Worm (Caenorhabditis elegans) whole organism, late embryonic: ENCODE results near the gene K08F9.3.

Source experiments
- C08G9.2 ChIP-seq: sonication (generic microtip); optimal IDR thresholded peaks from 2 replicates; lab custom pipeline; 2016; ENCODE audit warnings: mild to moderate bottlenecking, missing genetic modification characterization, moderate library complexity, missing compliant biosample characterization
- F13H6.1 ChIP-seq: sonication (generic microtip); optimal IDR thresholded peaks from 2 replicates; lab custom pipeline; 2016; ENCODE audit warnings: missing genetic modification characterization, missing compliant biosample characterization
- K02D7.2 ChIP-seq: sonication (generic microtip); optimal IDR thresholded peaks from 2 replicates; lab custom pipeline; 2017; ENCODE audit warnings: mild to moderate bottlenecking, missing genetic modification characterization, missing compliant biosample characterization
- T23F11.4 ChIP-seq: fragments of 200-800 bp; sonication (Bioruptor generic); optimal IDR thresholded peaks from 2 replicates; lab custom pipeline; 2018; ENCODE audit warnings: mild to moderate bottlenecking, missing genetic modification characterization, missing compliant biosample characterization
- Y22D7AL.16 ChIP-seq: sonication (generic microtip); optimal IDR thresholded peaks from 2 replicates; lab custom pipeline; 2016; ENCODE audit warnings: missing genetic modification characterization, missing compliant biosample characterization
- ama-1 ChIP-seq: fragments of 150-350 bp; optimal IDR thresholded peaks from 2 replicates; lab custom pipeline; 2014
- ceh-18 ChIP-seq: sonication (generic microtip); optimal IDR thresholded peaks from 2 replicates; lab custom pipeline; 2016; ENCODE audit warnings: missing genetic modification characterization, missing compliant biosample characterization
- ceh-19 ChIP-seq: fragments of 200-800 bp; sonication (Bioruptor generic); optimal IDR thresholded peaks from 2 replicates; lab custom pipeline; 2018; ENCODE audit warnings: mild to moderate bottlenecking, missing genetic modification characterization, missing compliant biosample characterization
- ceh-2 ChIP-seq: sonication (generic microtip); optimal IDR thresholded peaks from 2 replicates; lab custom pipeline; 2016; ENCODE audit warnings: missing genotype, missing genetic modification characterization, missing compliant biosample characterization
- ceh-22 ChIP-seq: sonication (generic microtip); optimal IDR thresholded peaks from 2 replicates; lab custom pipeline; 2017; ENCODE audit warnings: missing biosample characterization, missing genetic modification characterization
- ceh-30 ChIP-seq: fragments of 150-350 bp; optimal IDR thresholded peaks from 2 replicates; lab custom pipeline; 2014; ENCODE audit warnings: missing biosample characterization, missing genetic modification characterization
- ceh-45 ChIP-seq: fragments of 200-800 bp; sonication (Bioruptor generic); IDR thresholded peaks from 2 replicates; pipeline ENCODE4 v1.3.6; 2022; ENCODE audit warnings: missing genetic modification reagents, missing genetic modification characterization, missing compliant biosample characterization
- ceh-48 ChIP-seq: sonication (generic microtip); optimal IDR thresholded peaks from 2 replicates; lab custom pipeline; 2016; ENCODE audit warnings: missing genetic modification characterization, inconsistent platforms, missing compliant biosample characterization
- ceh-6 ChIP-seq: fragments of 200-800 bp; sonication (Bioruptor generic); optimal IDR thresholded peaks from 2 replicates; lab custom pipeline; 2018; ENCODE audit warnings: mild to moderate bottlenecking, missing genetic modification characterization, missing compliant biosample characterization
- ceh-9 ChIP-seq: sonication (generic microtip); optimal IDR thresholded peaks from 2 replicates; lab custom pipeline; 2016; ENCODE audit warnings: mild to moderate bottlenecking, missing genetic modification characterization, inconsistent platforms, missing compliant biosample characterization
- che-1 ChIP-seq: sonication (generic microtip); optimal IDR thresholded peaks from 2 replicates; lab custom pipeline; 2016; ENCODE audit warnings: mild to moderate bottlenecking, missing genetic modification characterization, missing compliant biosample characterization
- dmd-4 ChIP-seq: sonication (generic microtip); optimal IDR thresholded peaks from 2 replicates; lab custom pipeline; 2016; ENCODE audit warnings: borderline replicate concordance, missing genetic modification characterization, missing compliant biosample characterization
- dve-1 ChIP-seq: sonication (generic microtip); optimal IDR thresholded peaks from 2 replicates; lab custom pipeline; 2017; ENCODE audit warnings: antibody characterized with exemption, mild to moderate bottlenecking, missing genetic modification characterization, missing compliant biosample characterization
- elt-4 ChIP-seq: sonication (generic microtip); optimal IDR thresholded peaks from 2 replicates; lab custom pipeline; 2016; ENCODE audit warnings: missing genetic modification characterization, missing compliant biosample characterization
- ets-4 ChIP-seq: sonication (generic microtip); optimal IDR thresholded peaks from 2 replicates; lab custom pipeline; 2016; ENCODE audit warnings: missing genetic modification characterization, missing compliant biosample characterization
- fax-1 ChIP-seq: sonication (generic microtip); optimal IDR thresholded peaks from 2 replicates; lab custom pipeline; 2016; ENCODE audit warnings: missing genotype, missing genetic modification characterization, missing compliant biosample characterization
- fkh-10 ChIP-seq: fragments of 150-350 bp; optimal IDR thresholded peaks from 2 replicates; lab custom pipeline; 2014; ENCODE audit warnings: missing biosample characterization, missing genetic modification reagents, missing genetic modification characterization
- fkh-6 ChIP-seq: sonication (generic microtip); optimal IDR thresholded peaks from 2 replicates; lab custom pipeline; 2016; ENCODE audit warnings: missing genetic modification characterization, missing compliant biosample characterization
- hlh-13 ChIP-seq: fragments of 200-800 bp; sonication (Bioruptor generic); optimal IDR thresholded peaks from 2 replicates; lab custom pipeline; 2018; ENCODE audit warnings: mild to moderate bottlenecking, missing genetic modification characterization, missing compliant biosample characterization
- lin-11 ChIP-seq: fragments of 200-800 bp; sonication (Bioruptor generic); optimal IDR thresholded peaks from 2 replicates; lab custom pipeline; 2018; ENCODE audit warnings: mild to moderate bottlenecking, missing genetic modification characterization, missing compliant biosample characterization
- nfya-1 ChIP-seq: sonication (generic microtip); optimal IDR thresholded peaks from 2 replicates; lab custom pipeline; 2017; ENCODE audit warnings: missing genetic modification characterization, mild to moderate bottlenecking, missing compliant biosample characterization, antibody characterized with exemption, moderate library complexity
- nhr-11 ChIP-seq: fragments of 150-350 bp; optimal IDR thresholded peaks from 2 replicates; lab custom pipeline; 2014; ENCODE audit warnings: missing biosample characterization, missing genetic modification characterization
- nhr-232 ChIP-seq: sonication (generic microtip); optimal IDR thresholded peaks from 2 replicates; lab custom pipeline; 2016; ENCODE audit warnings: missing genetic modification characterization, missing compliant biosample characterization
- odd-2 ChIP-seq: sonication (generic microtip); optimal IDR thresholded peaks from 2 replicates; lab custom pipeline; 2017; ENCODE audit warnings: antibody characterized with exemption, mild to moderate bottlenecking, missing genetic modification characterization, missing compliant biosample characterization
- pag-3 ChIP-seq: sonication (generic microtip); optimal IDR thresholded peaks from 2 replicates; lab custom pipeline; 2016; ENCODE audit warnings: missing compliant biosample characterization, missing genetic modification characterization, borderline replicate concordance
- pax-1 ChIP-seq: fragments of 150-350 bp; optimal IDR thresholded peaks from 2 replicates; lab custom pipeline; 2014; ENCODE audit warnings: missing biosample characterization, missing genetic modification characterization
- pha-2 ChIP-seq: sonication (generic microtip); optimal IDR thresholded peaks from 2 replicates; lab custom pipeline; 2017; ENCODE audit warnings: mild to moderate bottlenecking, missing genetic modification characterization, missing compliant biosample characterization
- pros-1 ChIP-seq: fragments of 150-350 bp; optimal IDR thresholded peaks from 2 replicates; lab custom pipeline; 2014; ENCODE audit warnings: missing biosample characterization, missing genetic modification reagents, missing genetic modification characterization
- ref-2 ChIP-seq: sonication (generic microtip); optimal IDR thresholded peaks from 2 replicates; lab custom pipeline; 2016; ENCODE audit warnings: missing genetic modification characterization, missing compliant biosample characterization
- sdc-2 ChIP-seq: sonication (generic microtip); optimal IDR thresholded peaks from 2 replicates; lab custom pipeline; 2016; ENCODE audit warnings: missing genotype, missing genetic modification characterization, missing compliant biosample characterization
- sox-2 ChIP-seq: fragments of 200-800 bp; sonication (Bioruptor generic); IDR thresholded peaks from 2 replicates; pipeline ENCODE4 v1.3.6; 2022; ENCODE audit warnings: missing genetic modification reagents, missing genetic modification characterization, missing compliant biosample characterization
- syd-9 ChIP-seq: sonication (generic microtip); optimal IDR thresholded peaks from 2 replicates; lab custom pipeline; 2016; ENCODE audit warnings: mild to moderate bottlenecking, missing genetic modification characterization, moderate library complexity, missing compliant biosample characterization
- tbx-2 ChIP-seq: sonication (generic microtip); optimal IDR thresholded peaks from 2 replicates; lab custom pipeline; 2016; ENCODE audit warnings: missing genetic modification characterization, missing compliant biosample characterization
- tbx-7 ChIP-seq: sonication (generic microtip); optimal IDR thresholded peaks from 2 replicates; lab custom pipeline; 2016; ENCODE audit warnings: missing genotype, missing genetic modification characterization, missing compliant biosample characterization
- ttx-3 ChIP-seq: sonication (generic microtip); optimal IDR thresholded peaks from 2 replicates; lab custom pipeline; 2016; ENCODE audit warnings: missing genetic modification reagents, missing genetic modification characterization, missing compliant biosample characterization
- unc-3 ChIP-seq, 2 experiments: fragments of 200-800 bp in 1 of 2; sonication (Bioruptor generic) in 1 of 2; sonication (generic microtip) in 1 of 2; conservative IDR thresholded peaks in 1 of 2; optimal IDR thresholded peaks in 1 of 2; 2 replicates each; pipeline versions ENCODE4 v1.3.6 to Lab custom; 2016 to 2022; ENCODE audit warnings: missing compliant biosample characterization in 2 of 2, missing genetic modification characterization in 2 of 2, missing genetic modification reagents in 1 of 2
- unc-55 ChIP-seq: sonication (generic microtip); optimal IDR thresholded peaks from 2 replicates; lab custom pipeline; 2017; ENCODE audit warnings: missing biosample characterization, missing genetic modification reagents, missing genetic modification characterization
- unc-86 ChIP-seq: sonication (generic microtip); optimal IDR thresholded peaks from 2 replicates; lab custom pipeline; 2016; ENCODE audit warnings: missing genetic modification characterization, missing compliant biosample characterization

K08F9.3 gene

DNA sequence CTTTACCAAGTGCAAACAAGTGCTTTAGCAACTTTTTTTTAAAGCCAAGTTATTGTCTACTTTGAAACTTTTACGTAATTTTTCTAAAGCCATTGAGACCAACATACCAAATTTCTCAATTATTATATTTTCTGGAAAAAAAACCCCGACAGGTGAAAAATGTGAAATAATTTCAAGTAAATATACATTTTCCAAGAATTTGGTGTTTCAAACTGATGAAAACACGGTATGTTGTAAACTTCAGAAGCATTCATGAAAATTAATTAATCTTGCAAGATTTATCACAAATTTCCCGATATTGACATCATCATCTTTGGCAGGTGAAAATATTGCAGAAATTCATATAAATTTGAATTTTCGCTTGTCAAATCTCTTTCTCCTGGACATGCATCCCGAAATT is 22.4 kb downstream of the K08F9.3 start, which contains the start of gene srz-11:
Gene srz-11, plus strand, starts transcription at position 386 of the 400 bp plus-strand sequence.
- TF ChIP-seq ceh-48 (tag; lab: Kevin White, UChicago) (no peak), ref-2 (no peak), ceh-9 (tag; lab: Kevin White, UChicago) (no peak), che-1 (no peak), fkh-10 (GFP tag; lab: Kevin White, UChicago) (no peak), nhr-232 (no peak), pax-1 (tag; lab: Kevin White, UChicago) (no peak), elt-4 (no peak), hlh-13 (GFP tag; lab: Kevin White, UChicago) (no peak), Y22D7AL.16 (tag; lab: Kevin White, UChicago) (no peak), K02D7.2 (tag; lab: Kevin White, UChicago) (no peak)

DNA sequence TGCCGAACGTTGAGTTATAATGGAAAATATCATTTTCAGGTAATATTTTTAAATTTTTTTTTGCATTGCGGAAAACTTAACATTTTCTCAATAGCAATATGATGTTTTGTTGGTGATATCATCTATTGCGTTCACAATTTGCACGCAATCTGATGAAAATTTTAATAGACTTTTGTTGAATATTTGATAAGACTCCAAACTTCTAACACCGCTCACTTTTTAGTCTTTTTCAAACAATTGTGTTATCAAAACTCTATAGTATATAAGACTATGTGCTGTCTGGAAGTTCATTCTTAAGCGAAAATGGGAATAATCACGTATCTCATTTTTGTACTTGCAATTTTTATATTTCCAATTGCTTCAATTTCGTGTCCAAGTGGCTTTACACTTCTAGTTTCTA is 35.1 kb downstream of the K08F9.3 start, which contains the start of gene clec-47:
Gene clec-47, plus strand, starts transcription at position 301 of the 400 bp plus-strand sequence.
- TF ChIP-seq K02D7.2 (tag; lab: Kevin White, UChicago): no peak
- TF ChIP-seq unc-86 (tag; lab: Kevin White, UChicago): no peak
- no peak for TF ChIP-seq ceh-30 (tag; lab: Kevin White, UChicago)
- no peak for TF ChIP-seq pag-3 (tag; lab: Kevin White, UChicago)

DNA sequence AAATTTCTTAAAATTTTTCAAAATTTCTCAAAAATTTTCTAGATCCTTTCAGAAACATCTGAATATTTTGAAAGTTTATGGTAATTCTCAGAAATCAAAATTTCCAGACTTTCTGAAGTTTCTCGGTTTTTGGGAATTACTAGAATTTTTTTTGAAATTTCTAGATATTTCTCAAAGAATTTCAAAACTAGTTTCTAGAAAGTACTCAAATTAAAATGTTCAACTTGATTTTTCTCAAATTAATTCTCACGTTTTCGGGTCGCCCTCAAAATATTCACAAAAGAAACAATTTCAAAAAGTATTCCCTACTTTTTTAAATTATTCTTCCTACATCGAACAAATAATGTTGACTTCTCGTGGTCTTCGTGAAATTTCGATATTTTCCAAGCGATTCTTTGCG is 39.4 kb downstream of the K08F9.3 start, which contains the start of gene T09F5.10:
Gene T09F5.10, plus strand, starts transcription at position 301 of the 400 bp plus-strand sequence.
- no peak for TF ChIP-seq ceh-19 (GFP tag; lab: Kevin White, UChicago)
- TF ChIP-seq dmd-4 (tag; lab: Kevin White, UChicago): no peak
- TF ChIP-seq sdc-2 (tag; lab: Kevin White, UChicago): no peak
- no peak for TF ChIP-seq pag-3 (tag; lab: Kevin White, UChicago)
- TF ChIP-seq Y22D7AL.16 (tag; lab: Kevin White, UChicago): no peak
- no peak for TF ChIP-seq nfya-1 (tag; lab: Kevin White, UChicago)
- no peak for TF ChIP-seq pha-2
- no peak for TF ChIP-seq elt-4
- no peak for TF ChIP-seq ama-1 (lab: Kevin White, UChicago)
- TF ChIP-seq unc-55 (GFP tag; lab: Kevin White, UChicago): no peak

DNA sequence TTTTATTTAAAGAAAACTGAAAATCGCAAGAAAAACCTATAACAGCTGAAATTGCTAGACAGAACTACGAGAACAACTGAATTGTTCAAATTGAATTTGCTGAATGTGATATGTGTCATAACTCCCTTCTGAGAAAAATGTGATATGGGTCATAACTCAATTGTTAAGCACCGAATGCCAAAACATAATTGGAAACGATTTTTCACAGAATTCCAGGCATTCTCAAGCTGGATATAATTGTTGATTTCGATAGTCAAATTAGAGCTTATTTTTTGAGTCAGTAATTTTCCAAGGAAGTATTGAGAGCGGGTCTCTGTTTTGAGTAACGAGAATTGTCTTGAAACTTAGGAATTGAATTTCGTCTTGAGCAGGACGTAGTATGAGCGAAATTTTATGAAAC is 41.6 kb downstream of the K08F9.3 start:
- TF ChIP-seq ets-4 (tag; lab: Kevin White, UChicago) (no peak), pax-1 (tag; lab: Kevin White, UChicago) (no peak), T23F11.4 (GFP tag; lab: Kevin White, UChicago) (no peak), tbx-7 (tag; lab: Kevin White, UChicago) (no peak), K02D7.2 (tag; lab: Kevin White, UChicago) (no peak), ceh-18 (tag; lab: Kevin White, UChicago) (no peak), dmd-4 (tag; lab: Kevin White, UChicago) (no peak), ttx-3 (tag; lab: Kevin White, UChicago) (no peak), ama-1 (lab: Kevin White, UChicago) (no peak), nhr-11 (tag; lab: Kevin White, UChicago) (no peak), lin-11 (no peak), pha-2 (no peak), fkh-6 (tag; lab: Kevin White, UChicago) (no peak), syd-9 (tag; lab: Kevin White, UChicago) (no peak), ceh-6 (GFP tag; lab: Kevin White, UChicago) (no peak), unc-3 (GFP tag; conservative IDR thresholded peaks at IDR 0.05; lab: Robert Waterston, UW) (no peak), unc-3 (tag; optimal IDR thresholded peaks at IDR 0.05; lab: Kevin White, UChicago) (no peak)
- TF ChIP-seq, all 69 proteins: peak for 0

DNA sequence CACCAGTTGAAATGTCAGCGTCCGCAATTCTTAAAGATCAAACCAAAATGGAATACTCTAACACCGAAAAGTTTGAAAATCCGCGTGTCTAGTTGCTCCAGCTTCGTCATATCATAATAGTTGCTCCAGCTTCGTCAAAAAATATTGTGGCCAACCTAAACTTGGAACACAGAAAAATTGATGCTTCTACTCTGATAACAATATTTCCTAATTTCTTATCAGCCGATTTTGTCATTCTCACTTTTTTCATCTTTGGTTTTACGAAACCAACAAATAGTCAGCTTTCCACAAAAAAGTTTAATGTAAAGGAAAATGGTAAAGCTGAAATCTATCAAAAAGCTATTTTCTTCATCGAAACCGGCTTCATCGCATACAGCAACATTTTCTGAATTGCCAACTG is 42.1 kb downstream of the K08F9.3 start, which contains the start of gene fbxa-84:
Gene fbxa-84, plus strand, starts transcription at position 34 of the 400 bp plus-strand sequence.
- TF ChIP-seq ceh-45 (GFP tag; lab: Robert Waterston, UW): no peak
- no peak for TF ChIP-seq dve-1
- TF ChIP-seq K02D7.2 (tag; lab: Kevin White, UChicago): no peak
- no peak for TF ChIP-seq ceh-2
- TF ChIP-seq ceh-22 (tag; lab: Kevin White, UChicago): no peak
- TF ChIP-seq ceh-18 (tag; lab: Kevin White, UChicago): no peak
- TF ChIP-seq sox-2: no peak
- TF ChIP-seq F13H6.1 (tag; lab: Kevin White, UChicago): no peak
- no peak for TF ChIP-seq C08G9.2 (tag; lab: Kevin White, UChicago)
- no peak for TF ChIP-seq fax-1
- TF ChIP-seq ttx-3 (tag; lab: Kevin White, UChicago): no peak
- no peak for TF ChIP-seq ceh-30 (tag; lab: Kevin White, UChicago)
- no peak for TF ChIP-seq odd-2 (tag; lab: Kevin White, UChicago)
- TF ChIP-seq fkh-10 (GFP tag; lab: Kevin White, UChicago): no peak
- TF ChIP-seq pros-1 (tag; lab: Kevin White, UChicago): no peak
- TF ChIP-seq tbx-2 (tag; lab: Kevin White, UChicago): no peak
- TF ChIP-seq nhr-232: no peak
- no peak for TF ChIP-seq lin-11
